Fruit fly (Drosophila melanogaster) whole organism: ENCODE data around the gene CG42847.

Experiments used
- CG8478 ChIP-seq: fragments of >200 bp; optimal IDR thresholded peaks from 2 replicates; lab custom pipeline; 2018; ENCODE audit warnings: inconsistent platforms
- Dll ChIP-seq: fragments of >200 bp; optimal IDR thresholded peaks from 2 replicates; lab custom pipeline; 2017
- EcR ChIP-seq, 2 experiments: fragments of >200 bp; optimal IDR thresholded peaks; 2 replicates each; lab custom pipeline; 2017; ENCODE audit warnings: missing biosample characterization in 2 of 2, missing genetic modification characterization in 2 of 2, missing genetic modification reagents in 2 of 2
- pan ChIP-seq: fragments of >200 bp; optimal IDR thresholded peaks from 2 replicates; lab custom pipeline; 2017
- psq ChIP-seq: fragments of >200 bp; optimal IDR thresholded peaks from 2 replicates; lab custom pipeline; 2017
- usp ChIP-seq: fragments of >200 bp; optimal IDR thresholded peaks from 2 replicates; lab custom pipeline; 2017; ENCODE audit warnings: missing biosample characterization, missing genetic modification characterization, mixed read lengths

The CG42847 gene

DNA sequence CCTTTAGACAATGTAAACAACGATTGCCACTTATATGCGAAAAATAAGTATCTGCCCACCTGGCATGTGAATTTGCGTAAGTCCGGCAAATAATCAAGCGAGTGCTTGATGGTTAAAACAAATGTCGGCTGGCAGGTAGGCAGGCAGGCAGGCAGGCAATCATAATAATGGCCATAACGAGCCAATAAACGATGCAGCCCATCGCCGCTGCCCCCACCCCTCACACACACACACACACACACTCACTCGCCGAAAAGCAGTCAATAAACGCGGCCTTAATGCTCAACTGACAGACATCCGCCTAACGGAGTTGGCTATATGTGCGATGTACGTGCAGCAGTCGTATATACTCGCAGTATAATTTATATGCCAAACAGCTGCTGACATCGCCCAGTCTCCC lies 6.4 kb upstream of the CG42847 start:
- no peak for TF ChIP-seq EcR (GFP tag; optimal IDR thresholded peaks at IDR 0.05; lab: Kevin White, UChicago)
- no peak for TF ChIP-seq CG8478 (lab: Kevin White, UChicago)
- TF ChIP-seq pan (lab: Kevin White, UChicago): no peak
- no peak for TF ChIP-seq Dll (lab: Kevin White, UChicago)
- TF ChIP-seq usp (GFP tag; lab: Kevin White, UChicago): no peak
- no peak for TF ChIP-seq psq (lab: Kevin White, UChicago)

DNA sequence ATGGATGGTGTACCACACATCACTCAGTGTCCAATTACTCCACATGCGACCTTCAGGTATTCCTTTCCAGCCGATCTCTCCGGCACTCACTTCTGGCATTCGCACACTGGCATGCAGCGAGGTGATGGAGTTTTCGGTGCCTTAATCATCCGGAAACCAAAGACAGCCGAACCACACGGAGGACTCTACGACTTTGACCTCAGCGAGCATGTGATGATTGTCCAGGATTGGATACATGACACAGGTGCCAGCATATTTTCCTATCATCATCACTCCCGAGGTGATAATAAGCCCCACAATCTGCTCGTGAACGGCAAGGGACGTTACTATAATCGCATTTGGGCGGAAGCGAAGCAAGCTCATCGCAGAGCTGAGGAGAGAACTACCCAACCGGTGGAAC lies 3.5 kb upstream of the CG42847 start:
- TF ChIP-seq EcR (GFP tag; optimal IDR thresholded peaks at IDR 0.05; lab: Kevin White, UChicago) (no peak), CG8478 (lab: Kevin White, UChicago) (no peak), usp (GFP tag; lab: Kevin White, UChicago) (no peak), Dll (lab: Kevin White, UChicago) (no peak), pan (lab: Kevin White, UChicago) (no peak), psq (lab: Kevin White, UChicago) (no peak)

DNA sequence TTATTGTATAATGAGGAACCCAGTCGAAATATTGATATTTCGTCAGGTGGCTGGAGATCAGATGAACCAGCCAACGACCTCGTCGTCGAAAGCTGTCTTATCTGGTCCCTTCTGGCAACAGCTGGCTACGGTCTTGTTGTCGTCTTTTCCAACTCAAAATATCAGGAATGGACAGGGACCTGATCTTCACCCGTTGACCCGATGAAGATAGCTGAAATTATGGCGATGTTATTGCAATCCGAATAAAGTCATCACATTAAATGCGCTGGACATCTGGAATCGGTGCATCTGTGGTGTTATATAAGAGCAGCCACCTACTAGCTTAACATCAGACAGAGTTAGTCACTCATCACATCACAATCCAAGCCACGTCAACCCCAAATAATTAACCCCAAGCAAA lies 1.1 kb upstream of the CG42847 start, which contains the start of gene Fbp2:
Gene Fbp2 (plus strand): TSS at position 251 of the 400 bp plus-strand sequence.
- no peak for TF ChIP-seq EcR (GFP tag; optimal IDR thresholded peaks at IDR 0.05; lab: Kevin White, UChicago)
- TF ChIP-seq pan (lab: Kevin White, UChicago): no peak
- no peak for TF ChIP-seq psq (lab: Kevin White, UChicago)
- TF ChIP-seq CG8478 (lab: Kevin White, UChicago): no peak
- TF ChIP-seq Dll (lab: Kevin White, UChicago): no peak
- no peak for TF ChIP-seq usp (GFP tag; lab: Kevin White, UChicago)

DNA sequence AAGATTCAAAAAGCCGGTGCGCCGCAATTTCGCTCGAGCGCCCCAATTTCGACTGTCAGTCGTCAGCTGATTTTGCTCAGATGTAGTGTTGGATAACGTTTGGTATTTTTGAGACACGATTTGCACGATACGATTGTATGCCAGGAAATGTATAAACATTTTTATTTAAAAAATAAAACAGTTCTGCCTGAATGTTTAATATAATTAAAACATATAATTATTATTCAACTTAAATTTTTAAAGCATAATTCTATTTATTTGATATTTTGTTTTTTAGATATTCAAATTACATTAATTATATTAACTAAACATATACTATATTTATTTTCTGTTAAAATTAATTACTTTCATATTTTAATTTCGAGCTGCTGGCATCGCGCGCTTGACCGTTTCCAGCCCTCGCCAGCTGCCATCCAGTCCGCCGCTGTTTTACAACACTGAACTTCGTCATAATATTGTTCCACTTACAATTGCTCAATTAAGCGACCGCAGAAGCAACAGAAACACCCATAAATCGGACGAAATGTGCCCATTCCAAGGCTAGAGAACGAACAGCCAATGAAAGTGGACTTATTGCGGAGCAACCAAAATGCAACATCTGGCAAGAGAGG lies 3.4 kb downstream of the CG42847 start, which contains the start of the genes FucTB and scat:
Gene FucTB (minus strand): TSS at position 61 of the 611 bp plus-strand sequence.
Gene scat (plus strand): TSS at position 414 of the 611 bp plus-strand sequence.
- TF ChIP-seq Dll (lab: Kevin White, UChicago): no peak
- TF ChIP-seq EcR (GFP tag; optimal IDR thresholded peaks at IDR 0.05; lab: Kevin White, UChicago): no peak
- no peak for TF ChIP-seq pan (lab: Kevin White, UChicago)
- no peak for TF ChIP-seq psq (lab: Kevin White, UChicago)
- no peak for TF ChIP-seq CG8478 (lab: Kevin White, UChicago)
- TF ChIP-seq usp (GFP tag; lab: Kevin White, UChicago): no peak

DNA sequence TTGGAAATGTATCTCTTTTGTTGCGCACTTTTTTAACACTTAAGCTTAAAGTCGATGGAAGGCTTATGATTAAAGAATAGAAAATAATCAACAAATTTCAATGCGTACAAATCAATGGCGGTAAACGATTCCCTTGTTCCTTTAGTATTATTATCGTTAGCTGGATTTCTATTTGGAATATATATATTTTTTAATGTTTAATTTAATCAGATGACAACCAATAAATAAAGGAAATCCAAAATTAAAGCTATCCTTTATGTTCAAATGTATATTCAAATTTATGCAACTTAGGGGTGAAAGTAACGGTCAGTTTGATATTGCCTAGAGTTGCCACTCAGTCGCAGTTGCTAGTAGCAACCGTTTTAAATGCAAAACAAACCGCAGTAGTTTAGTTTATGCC lies 7.4 kb downstream of the CG42847 start, which contains the start of gene CG3769:
Gene CG3769 (plus strand): TSS at position 301 of the 400 bp plus-strand sequence.
- no peak for TF ChIP-seq psq (lab: Kevin White, UChicago)
- no peak for TF ChIP-seq pan (lab: Kevin White, UChicago)

DNA sequence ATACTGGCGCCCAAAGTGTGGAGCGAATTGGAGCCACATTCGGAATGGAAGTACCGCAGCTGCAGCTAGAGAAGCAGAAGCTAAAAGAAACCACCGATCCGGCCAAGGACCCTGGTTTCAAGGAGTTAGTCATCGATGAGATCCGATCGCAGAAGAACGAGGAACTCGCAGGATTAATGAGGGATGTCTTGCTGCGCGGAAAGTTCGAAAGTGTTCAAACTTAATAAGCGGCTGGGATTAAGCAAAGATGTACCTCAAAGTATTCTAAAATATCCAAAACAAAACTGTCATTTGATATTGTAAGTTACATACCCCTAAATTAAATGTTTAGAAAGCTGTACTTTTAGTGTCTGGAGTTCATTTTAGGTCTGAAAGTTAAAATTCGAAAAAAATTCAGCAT lies 8.8 kb downstream of the CG42847 start, which contains the start of gene RpS28-like:
Gene RpS28-like (plus strand): TSS at position 301 of the 400 bp plus-strand sequence.
- TF ChIP-seq Dll (lab: Kevin White, UChicago) (no peak), CG8478 (lab: Kevin White, UChicago) (no peak), usp (GFP tag; lab: Kevin White, UChicago) (no peak), pan (lab: Kevin White, UChicago) (no peak), psq (lab: Kevin White, UChicago) (no peak), EcR (GFP tag; optimal IDR thresholded peaks at IDR 0.05; lab: Kevin White, UChicago) (no peak)

DNA sequence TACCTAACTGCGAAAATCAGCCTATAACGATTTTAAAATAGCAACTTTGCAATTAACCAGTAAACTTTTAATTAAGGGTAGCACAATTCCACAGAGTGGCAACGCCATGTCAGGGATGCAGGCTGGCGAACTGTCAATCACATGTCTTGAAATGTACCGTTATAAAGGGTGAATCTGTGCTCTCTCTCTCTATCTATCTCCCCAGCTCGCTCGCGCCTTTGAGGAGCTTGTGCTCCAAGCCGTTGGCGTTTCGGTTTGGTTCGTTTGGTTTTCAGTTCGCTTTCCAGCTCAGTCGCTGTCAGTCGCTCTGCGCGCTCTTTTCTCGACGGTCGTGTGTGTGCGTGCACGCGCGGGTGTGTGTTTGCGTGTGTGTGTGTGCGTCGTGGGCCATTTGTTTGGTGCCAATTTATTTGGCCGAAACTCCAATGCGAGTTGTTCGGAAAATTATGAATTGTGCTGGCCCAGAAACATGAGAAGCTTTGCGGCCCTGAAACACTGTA lies 9.6 kb downstream of the CG42847 start, which contains the start of gene numb:
Gene numb (plus strand): TSS at position 254 of the 500 bp plus-strand sequence.
- no peak for TF ChIP-seq usp (GFP tag; lab: Kevin White, UChicago)
- no peak for TF ChIP-seq CG8478 (lab: Kevin White, UChicago)
- no peak for TF ChIP-seq pan (lab: Kevin White, UChicago)
- TF ChIP-seq psq (lab: Kevin White, UChicago): no peak
- no peak for TF ChIP-seq Dll (lab: Kevin White, UChicago)
- TF ChIP-seq EcR (GFP tag; optimal IDR thresholded peaks at IDR 0.05; lab: Kevin White, UChicago): no peak

DNA sequence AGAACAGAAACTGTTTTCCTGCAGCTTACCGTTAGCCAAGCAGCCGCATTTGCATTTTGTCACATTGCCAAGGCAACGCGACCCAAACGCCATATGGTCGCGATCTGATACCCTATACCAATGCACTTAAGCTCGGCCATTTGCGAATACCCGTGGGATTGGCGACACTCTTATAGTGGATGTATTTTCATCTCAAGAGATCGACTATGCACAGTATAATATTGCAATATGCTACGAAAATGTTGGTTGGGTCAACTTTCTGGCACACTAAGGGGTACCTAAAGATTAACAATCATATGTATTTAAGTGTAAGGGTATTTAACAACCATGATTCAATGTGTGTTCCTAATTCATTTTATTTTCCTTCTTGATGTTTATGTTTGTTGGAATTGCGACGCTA lies 10.6 kb downstream of the CG42847 start:
- no peak for TF ChIP-seq Dll (lab: Kevin White, UChicago)
- TF ChIP-seq CG8478 (lab: Kevin White, UChicago): no peak
- no peak for TF ChIP-seq psq (lab: Kevin White, UChicago)
- no peak for TF ChIP-seq pan (lab: Kevin White, UChicago)
- no peak for TF ChIP-seq EcR (GFP tag; optimal IDR thresholded peaks at IDR 0.05; lab: Kevin White, UChicago)
- no peak for TF ChIP-seq usp (GFP tag; lab: Kevin White, UChicago)

DNA sequence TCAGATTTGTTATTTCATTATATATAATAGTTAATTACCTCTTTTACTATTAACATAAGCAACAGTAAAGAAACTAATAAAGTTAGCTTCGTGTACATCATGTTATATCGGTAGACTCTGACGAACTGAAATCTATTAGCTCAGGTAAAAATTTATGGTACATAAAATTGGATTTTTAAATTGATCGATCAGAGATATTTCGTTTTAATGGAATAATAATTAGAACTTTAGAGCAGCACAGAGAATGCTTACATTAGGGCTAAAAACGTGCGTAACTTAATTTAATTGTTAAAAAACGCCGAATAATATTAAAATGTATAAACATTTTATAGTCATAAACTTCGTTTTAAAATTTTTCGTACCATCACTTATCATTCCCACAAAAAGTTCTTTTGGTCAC lies 13.0 kb downstream of the CG42847 start, which contains the start of gene CG33723:
Gene CG33723 (minus strand): TSS at position 101 of the 400 bp plus-strand sequence.
- no peak for TF ChIP-seq usp (GFP tag; lab: Kevin White, UChicago)
- no peak for TF ChIP-seq pan (lab: Kevin White, UChicago)
- TF ChIP-seq EcR (GFP tag; optimal IDR thresholded peaks at IDR 0.05; lab: Kevin White, UChicago): no peak
- no peak for TF ChIP-seq psq (lab: Kevin White, UChicago)
- TF ChIP-seq CG8478 (lab: Kevin White, UChicago): no peak
- TF ChIP-seq Dll (lab: Kevin White, UChicago): no peak

DNA sequence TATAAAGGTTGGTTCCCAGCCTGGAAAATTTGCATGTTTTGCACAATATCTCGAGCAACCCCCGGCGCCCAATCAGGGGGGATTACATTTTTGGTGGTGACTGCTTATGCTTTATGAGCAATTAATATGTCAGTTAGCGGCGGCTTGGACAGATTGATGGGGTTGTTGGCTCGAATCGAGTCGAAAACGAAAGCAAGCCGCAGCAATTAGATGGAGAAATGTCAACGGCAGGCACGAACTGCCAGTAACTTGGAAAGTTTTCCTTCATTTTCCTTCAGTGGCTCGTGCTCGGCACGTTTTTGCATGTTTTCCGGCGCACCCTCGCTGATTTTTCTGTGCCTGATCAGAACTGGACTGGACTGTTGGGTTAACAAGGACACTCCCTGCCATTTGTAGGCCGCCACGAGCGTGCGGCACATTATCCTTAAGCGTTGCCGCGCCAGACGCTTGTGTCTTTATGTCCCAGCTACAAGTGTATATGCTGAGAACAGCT lies 15.2 kb downstream of the CG42847 start:
- TF ChIP-seq pan (lab: Kevin White, UChicago): no peak
- TF ChIP-seq CG8478 (lab: Kevin White, UChicago): no peak
- no peak for TF ChIP-seq Dll (lab: Kevin White, UChicago)
- TF ChIP-seq psq (lab: Kevin White, UChicago): no peak
- TF ChIP-seq EcR (GFP tag; optimal IDR thresholded peaks at IDR 0.05; lab: Kevin White, UChicago): no peak
- no peak for TF ChIP-seq usp (GFP tag; lab: Kevin White, UChicago)

DNA sequence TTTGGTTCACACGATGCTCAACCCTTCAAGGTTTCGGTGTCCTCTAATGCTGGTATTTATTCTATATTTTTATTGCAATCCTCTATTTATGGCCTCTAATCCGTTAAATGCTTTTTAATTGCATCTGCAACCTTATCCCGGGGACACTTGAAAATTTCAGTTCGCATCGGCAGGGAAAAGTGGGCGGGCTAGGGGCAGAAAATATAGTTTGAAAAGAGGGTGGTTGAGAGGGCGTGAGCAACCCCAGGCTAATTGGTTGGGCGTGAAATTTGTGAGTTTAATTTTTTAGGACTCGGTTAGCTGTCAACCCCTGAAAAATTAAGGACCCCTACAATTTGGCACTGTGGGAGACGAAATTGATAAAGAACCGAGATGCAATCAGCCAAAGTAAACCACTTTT lies 18.1 kb downstream of the CG42847 start:
- no peak for TF ChIP-seq EcR (GFP tag; optimal IDR thresholded peaks at IDR 0.05; lab: Kevin White, UChicago)
- no peak for TF ChIP-seq Dll (lab: Kevin White, UChicago)
- TF ChIP-seq CG8478 (lab: Kevin White, UChicago): no peak
- TF ChIP-seq psq (lab: Kevin White, UChicago): no peak
- no peak for TF ChIP-seq usp (GFP tag; lab: Kevin White, UChicago)
- no peak for TF ChIP-seq pan (lab: Kevin White, UChicago)
